Fruit fly (Drosophila melanogaster): Measurements from ENCODE around the gene Herp.

The Herp gene

DNA sequence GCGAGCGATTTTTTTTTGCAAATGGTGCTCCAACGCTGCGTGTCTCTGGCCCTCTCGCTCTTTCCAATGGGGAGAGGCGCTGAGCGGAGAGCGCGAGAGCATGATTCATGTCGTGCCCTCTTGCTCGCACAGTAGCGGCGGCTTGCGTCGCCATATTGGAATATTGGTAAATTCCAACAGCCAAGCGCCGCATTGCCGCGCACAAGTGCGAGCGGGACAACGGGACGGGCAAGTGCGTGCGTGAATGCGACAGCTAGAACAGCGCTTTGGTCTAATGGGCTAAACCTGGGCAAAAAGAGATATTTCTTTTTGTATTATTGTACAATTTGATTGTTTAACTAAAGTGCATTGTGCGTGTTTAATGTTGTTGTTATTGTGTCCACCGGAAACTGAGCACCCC is 28.4 kb upstream of the Herp start (continued):
- TF ChIP-seq CG7839 (tag; optimal IDR thresholded peaks at IDR 0.05), result no peak
- no peak for TF ChIP-seq pita (GFP tag; optimal IDR thresholded peaks at IDR 0.05)
- TF ChIP-seq CG30020 (tag; optimal IDR thresholded peaks at IDR 0.05), result peak; percentile 19
- no peak for TF ChIP-seq Dad (GFP tag; optimal IDR thresholded peaks at IDR 0.05)
- no peak for TF ChIP-seq CG4707 (GFP tag; optimal IDR thresholded peaks at IDR 0.05)
- TF ChIP-seq CG3726 (GFP tag; IDR thresholded peaks at IDR 0.05), result no peak
- TF ChIP-seq disco-r (GFP tag; optimal IDR thresholded peaks at IDR 0.05), result peak; percentile 26
- TF ChIP-seq Scr (GFP tag; IDR thresholded peaks at IDR 0.05; ENCODE audit: partially characterized antibody), result no peak
- TF ChIP-seq CG10274 (GFP tag; optimal IDR thresholded peaks at IDR 0.05), result no peak
- no peak for TF ChIP-seq CG5180 (GFP tag; optimal IDR thresholded peaks at IDR 0.05)
- TF ChIP-seq oc (tag; optimal IDR thresholded peaks at IDR 0.05), result peak; percentile 4
- no peak for TF ChIP-seq TFAM (GFP tag; optimal IDR thresholded peaks at IDR 0.05)
- peak; percentile 1 for TF ChIP-seq kah (GFP tag; optimal IDR thresholded peaks at IDR 0.05)
- peak; percentile 29 for TF ChIP-seq Max (GFP tag; optimal IDR thresholded peaks at IDR 0.05)
- TF ChIP-seq pzg (GFP tag; optimal IDR thresholded peaks at IDR 0.05), result peak; percentile 28
- TF ChIP-seq CG33213 (GFP tag; optimal IDR thresholded peaks at IDR 0.05), result no peak
- no peak for TF ChIP-seq ro (GFP tag; IDR thresholded peaks at IDR 0.05)
- no peak for TF ChIP-seq repo (GFP tag; optimal IDR thresholded peaks at IDR 0.05)
- peak in 1 of 2 experiments; percentile 76 for TF ChIP-seq tll (GFP tag; optimal IDR thresholded peaks at IDR 0.05)
- peak in 1 of 2 experiments; percentile 11 for TF ChIP-seq bsh (GFP tag; optimal IDR thresholded peaks at IDR 0.05)
- no peak for TF ChIP-seq CG14965 (GFP tag; optimal IDR thresholded peaks at IDR 0.05; ENCODE audit: borderline replicate concordance)
- no peak for TF ChIP-seq CG11560 (tag; IDR thresholded peaks at IDR 0.05)
- no peak for TF ChIP-seq D19B (GFP tag; optimal IDR thresholded peaks at IDR 0.05)
- TF ChIP-seq btn (GFP tag; optimal IDR thresholded peaks at IDR 0.05), result no peak
- TF ChIP-seq hth (optimal IDR thresholded peaks at IDR 0.05), result no peak
- TF ChIP-seq CG12744 (GFP tag; optimal IDR thresholded peaks at IDR 0.05), result no peak
- TF ChIP-seq slou (GFP tag; optimal IDR thresholded peaks at IDR 0.05), result no peak
- TF ChIP-seq nom (GFP tag; optimal IDR thresholded peaks at IDR 0.05), result peak; percentile 48
- no peak for TF ChIP-seq ranshi (GFP tag; IDR thresholded peaks at IDR 0.05)
- no peak for TF ChIP-seq ERR (GFP tag; optimal IDR thresholded peaks at IDR 0.05)
- peak; percentile 15; the same call in 1 of the 2 replicates for TF ChIP-seq Ada2b (GFP tag; IDR thresholded peaks at IDR 0.05)
- peak; percentile 16 for TF ChIP-seq CoRest (tag; optimal IDR thresholded peaks at IDR 0.05)
- TF ChIP-seq B-H1 (GFP tag; IDR thresholded peaks at IDR 0.05), result no peak
- TF ChIP-seq CG13775 (GFP tag; optimal IDR thresholded peaks at IDR 0.05), result no peak
- no peak for TF ChIP-seq CrebB (tag; optimal IDR thresholded peaks at IDR 0.05)
- TF ChIP-seq gce (GFP tag; IDR thresholded peaks at IDR 0.05), result no peak
- TF ChIP-seq CG34422 (GFP tag; IDR thresholded peaks at IDR 0.05), result peak; percentile 90
- no peak for TF ChIP-seq Gug (GFP tag; IDR thresholded peaks at IDR 0.05)
- TF ChIP-seq Chrac-16 (GFP tag; optimal IDR thresholded peaks at IDR 0.05), result no peak
- no peak for TF ChIP-seq Antp (GFP tag; optimal IDR thresholded peaks at IDR 0.05)
- no peak for TF ChIP-seq fd102C (GFP tag; optimal IDR thresholded peaks at IDR 0.05)
- TF ChIP-seq CG9817 (tag; optimal IDR thresholded peaks at IDR 0.05), result no peak
- no peak for TF ChIP-seq Jarid2 (GFP tag; optimal IDR thresholded peaks at IDR 0.05)
- no peak for TF ChIP-seq tin (GFP tag; optimal IDR thresholded peaks at IDR 0.05)
- TF ChIP-seq CG2116 (GFP tag; optimal IDR thresholded peaks at IDR 0.05), result no peak
- no peak for TF ChIP-seq sob (GFP tag; IDR thresholded peaks at IDR 0.05)
- peak; percentile 52 for TF ChIP-seq dm (GFP tag; optimal IDR thresholded peaks at IDR 0.05)
- TF ChIP-seq da (GFP tag; optimal IDR thresholded peaks at IDR 0.05), result no peak
- peak; percentile 64 for TF ChIP-seq B-H2 (GFP tag; optimal IDR thresholded peaks at IDR 0.05)
- no peak for TF ChIP-seq CG4328 (GFP tag; optimal IDR thresholded peaks at IDR 0.05)
- TF ChIP-seq Sox100B (GFP tag; optimal IDR thresholded peaks at IDR 0.05), result no peak
- TF ChIP-seq trem (tag; optimal IDR thresholded peaks at IDR 0.05), result no peak
